Worm (Caenorhabditis elegans) whole organism, early embryonic: ENCODE measurements around the gene asp-2.

Experiments
- B0310.2 ChIP-seq: sonication (generic microtip); optimal IDR thresholded peaks from 2 replicates; lab custom pipeline; 2016; ENCODE audit warnings: mild to moderate bottlenecking, missing genetic modification characterization, missing compliant biosample characterization
- F13C5.2 ChIP-seq: sonication (generic microtip); optimal IDR thresholded peaks from 2 replicates; lab custom pipeline; 2017; ENCODE audit warnings: mild to moderate bottlenecking, missing genetic modification characterization, inconsistent platforms, missing compliant biosample characterization
- aly-1 ChIP-seq: sonication (generic microtip); optimal IDR thresholded peaks from 2 replicates; lab custom pipeline; 2016; ENCODE audit warnings: missing genetic modification characterization, missing compliant biosample characterization
- ama-1 ChIP-seq: fragments of 150-350 bp; optimal IDR thresholded peaks from 2 replicates; lab custom pipeline; 2014
- ceh-13 ChIP-seq: fragments of 200-800 bp; sonication (Bioruptor generic); optimal IDR thresholded peaks from 2 replicates; lab custom pipeline; 2018; ENCODE audit warnings: mild to moderate bottlenecking, missing genetic modification characterization, missing compliant biosample characterization
- ceh-36 ChIP-seq: sonication (generic microtip); optimal IDR thresholded peaks from 2 replicates; lab custom pipeline; 2016; ENCODE audit warnings: missing genetic modification characterization, inconsistent platforms, missing compliant biosample characterization
- ets-7 ChIP-seq: sonication (generic microtip); optimal IDR thresholded peaks from 2 replicates; lab custom pipeline; 2016; ENCODE audit warnings: missing genotype, missing genetic modification characterization, missing compliant biosample characterization
- flt-1 ChIP-seq: fragments of 200-800 bp; sonication (Bioruptor generic); IDR thresholded peaks from 2 replicates; pipeline ENCODE4 v1.3.6; 2022; ENCODE audit warnings: missing genetic modification characterization, missing compliant biosample characterization
- hmg-4 ChIP-seq: fragments of 200-800 bp; sonication (Bioruptor generic); optimal IDR thresholded peaks from 2 replicates; lab custom pipeline; 2018; ENCODE audit warnings: mild to moderate bottlenecking, missing genetic modification characterization, missing compliant biosample characterization
- hnd-1 ChIP-seq: sonication (generic microtip); optimal IDR thresholded peaks from 2 replicates; lab custom pipeline; 2016; ENCODE audit warnings: missing genetic modification characterization, missing compliant biosample characterization
- pes-1 ChIP-seq: fragments of 200-800 bp; sonication (Bioruptor generic); IDR thresholded peaks from 2 replicates; pipeline ENCODE4 v1.3.6; 2022; ENCODE audit warnings: missing genetic modification reagents, missing genetic modification characterization, missing compliant biosample characterization
- scrt-1 ChIP-seq: fragments of 200-800 bp; sonication (Bioruptor generic); IDR thresholded peaks from 2 replicates; pipeline ENCODE4 v1.3.6; 2022; ENCODE audit warnings: missing genetic modification characterization, missing compliant biosample characterization
- tbx-11 ChIP-seq: fragments of 200-800 bp; sonication (Bioruptor generic); IDR thresholded peaks from 2 replicates; pipeline ENCODE4 v1.3.6; 2022; ENCODE audit warnings: missing genetic modification characterization, missing compliant biosample characterization
- tra-4 ChIP-seq: sonication (generic microtip); optimal IDR thresholded peaks from 2 replicates; lab custom pipeline; 2017; ENCODE audit warnings: missing genetic modification characterization, missing compliant biosample characterization

DNA sequence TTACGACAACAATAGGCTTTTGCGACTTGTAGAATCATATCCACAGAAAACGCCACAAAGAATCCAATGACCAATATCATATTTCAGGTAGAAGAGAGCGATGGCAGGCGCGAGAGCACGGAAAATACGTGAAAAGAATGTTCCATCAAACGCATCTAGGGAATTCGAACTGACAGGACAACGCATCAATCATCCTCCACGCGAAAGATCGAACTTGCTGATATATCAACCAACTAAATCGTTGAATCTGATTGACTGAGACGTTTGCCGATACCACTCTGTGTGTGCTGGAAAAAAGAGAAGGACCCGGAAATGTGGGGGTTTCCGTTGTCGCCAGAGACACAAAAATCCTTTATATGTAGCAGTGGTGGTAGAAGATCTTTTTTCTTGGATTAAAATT lies 15.3 kb downstream of the asp-2 start:
- no peak for TF ChIP-seq hnd-1 (tag; lab: Kevin White, UChicago)
- TF ChIP-seq ceh-36 (tag; lab: Kevin White, UChicago), result no peak
- TF ChIP-seq F13C5.2 (tag; lab: Kevin White, UChicago), result no peak
- TF ChIP-seq B0310.2 (tag; lab: Kevin White, UChicago), result no peak
- TF ChIP-seq aly-1, result no peak
- TF ChIP-seq pes-1 (GFP tag; lab: Robert Waterston, UW), result no peak
- TF ChIP-seq flt-1 (GFP tag; lab: Robert Waterston, UW), result no peak
- TF ChIP-seq hmg-4 (GFP tag; lab: Kevin White, UChicago), result no peak
- TF ChIP-seq ama-1 (lab: Kevin White, UChicago), result no peak
- TF ChIP-seq tbx-11 (GFP tag; lab: Robert Waterston, UW), result no peak
- no peak for TF ChIP-seq ets-7 (tag; lab: Kevin White, UChicago)
- TF ChIP-seq scrt-1 (GFP tag; lab: Robert Waterston, UW), result no peak
- no peak for TF ChIP-seq ceh-13
- TF ChIP-seq tra-4 (tag; lab: Kevin White, UChicago), result no peak
